Fruit fly (Drosophila melanogaster): ENCODE measurements around the gene CG10681.

Gene CG10681

dm6 chr3L:12456916-12457662 is 44.2 kb upstream of the CG10681 start (continued):
- TF ChIP-seq ken (GFP tag; IDR thresholded peaks at IDR 0.05) (no peak), cwo (GFP tag; optimal IDR thresholded peaks at IDR 0.05) (peak; percentile 42), CG12236 (GFP tag; optimal IDR thresholded peaks at IDR 0.05) (peak; percentile 31), fd3F (GFP tag; optimal IDR thresholded peaks at IDR 0.05) (no peak), CG17802 (tag; optimal IDR thresholded peaks at IDR 0.05) (peak; percentile 54), Dip2 (GFP tag; IDR thresholded peaks at IDR 0.05) (no peak), CG1024 (GFP tag; IDR thresholded peaks at IDR 0.05) (0 out of 2 replicates have a peak, but pooled peaks have one; percentile 53), repo (GFP tag; optimal IDR thresholded peaks at IDR 0.05) (no peak), bcd (GFP tag; optimal IDR thresholded peaks at IDR 0.05) (peak; percentile 75), CG3847 (GFP tag; IDR thresholded peaks at IDR 0.05) (peak; percentile 22; the same call in 1 of the 2 replicates), CG12071 (GFP tag; optimal IDR thresholded peaks at IDR 0.05) (no peak)

DNA sequence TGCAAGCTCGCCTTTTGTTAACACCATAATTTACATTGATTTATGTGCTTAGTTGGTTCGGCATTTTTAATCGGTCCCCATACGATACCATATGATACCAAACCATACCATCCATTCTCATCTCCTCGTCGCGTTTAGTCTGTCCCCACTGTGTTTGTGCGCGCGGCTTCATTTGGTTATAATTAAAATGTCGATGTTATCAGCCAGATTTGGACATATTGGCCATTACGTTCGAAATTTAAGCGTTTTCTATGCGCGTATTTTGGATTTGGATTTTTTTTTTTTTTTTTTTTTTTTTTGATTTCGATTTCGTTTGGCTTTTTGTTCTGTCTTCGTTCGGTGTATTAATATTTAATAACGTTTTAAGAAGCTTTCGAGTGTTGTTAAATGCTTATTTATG is 39.4 kb upstream of the CG10681 start:
- peak; percentile 61 for TF ChIP-seq sqz (GFP tag; optimal IDR thresholded peaks at IDR 0.05)
- no peak for TF ChIP-seq Drgx (GFP tag; IDR thresholded peaks at IDR 0.05)
- TF ChIP-seq CG8478 (optimal IDR thresholded peaks at IDR 0.05), result no peak
- TF ChIP-seq kni (GFP tag; optimal IDR thresholded peaks at IDR 0.05), result peak; percentile 10
- TF ChIP-seq row (GFP tag; IDR thresholded peaks at IDR 0.05), result 0 out of 3 replicates have a peak, but pooled peaks have one; percentile 23
- TF ChIP-seq danr (GFP tag; IDR thresholded peaks at IDR 0.05), result no peak
- TF ChIP-seq CG14050 (GFP tag; IDR thresholded peaks at IDR 0.05), result no peak
- TF ChIP-seq CG43689 (GFP tag; IDR thresholded peaks at IDR 0.05), result no peak
- TF ChIP-seq Hmr (GFP tag; optimal IDR thresholded peaks at IDR 0.05), result no peak
- no peak for TF ChIP-seq CG5245 (GFP tag; optimal IDR thresholded peaks at IDR 0.05)
- no peak for TF ChIP-seq Dad (GFP tag; optimal IDR thresholded peaks at IDR 0.05)
- no peak for TF ChIP-seq CG3163 (GFP tag; optimal IDR thresholded peaks at IDR 0.05)
- TF ChIP-seq Awh (GFP tag; IDR thresholded peaks at IDR 0.05), result peak; percentile 87
- TF ChIP-seq Hr78 (GFP tag; optimal IDR thresholded peaks at IDR 0.05), result no peak
- TF ChIP-seq dimm (GFP tag; IDR thresholded peaks at IDR 0.05), result no peak
- TF ChIP-seq oc (tag; optimal IDR thresholded peaks at IDR 0.05), result peak; percentile 76
- TF ChIP-seq CHES-1-like (GFP tag; optimal IDR thresholded peaks at IDR 0.05), result no peak
- TF ChIP-seq rib (GFP tag; IDR thresholded peaks at IDR 0.05), result no peak
- TF ChIP-seq vvl (GFP tag; IDR thresholded peaks at IDR 0.05), result 0 out of 2 replicates have a peak, but pooled peaks have one; percentile 27
- TF ChIP-seq abd-A (tag; optimal IDR thresholded peaks at IDR 0.05), result peak; percentile 97
- TF ChIP-seq Mad (GFP tag; optimal IDR thresholded peaks at IDR 0.05), result no peak
- TF ChIP-seq grau (tag; optimal IDR thresholded peaks at IDR 0.05), result peak; percentile 80
- TF ChIP-seq CG42726 (GFP tag; IDR thresholded peaks at IDR 0.05; ENCODE audit: partially characterized antibody), result no peak
- TF ChIP-seq Blimp-1 (GFP tag; optimal IDR thresholded peaks at IDR 0.05), result peak; percentile 77
- TF ChIP-seq CG18619 (GFP tag; optimal IDR thresholded peaks at IDR 0.05), result no peak
- TF ChIP-seq CG11247 (GFP tag; IDR thresholded peaks at IDR 0.05), result no peak
- peak; percentile 16 for TF ChIP-seq sd (tag; optimal IDR thresholded peaks at IDR 0.05)
- TF ChIP-seq ind (GFP tag; optimal IDR thresholded peaks at IDR 0.05), result no peak
- TF ChIP-seq CG17802 (tag; optimal IDR thresholded peaks at IDR 0.05), result no peak
